Fruit fly (Drosophila melanogaster): ENCODE results near the gene Ten-a.

The Ten-a gene

DNA sequence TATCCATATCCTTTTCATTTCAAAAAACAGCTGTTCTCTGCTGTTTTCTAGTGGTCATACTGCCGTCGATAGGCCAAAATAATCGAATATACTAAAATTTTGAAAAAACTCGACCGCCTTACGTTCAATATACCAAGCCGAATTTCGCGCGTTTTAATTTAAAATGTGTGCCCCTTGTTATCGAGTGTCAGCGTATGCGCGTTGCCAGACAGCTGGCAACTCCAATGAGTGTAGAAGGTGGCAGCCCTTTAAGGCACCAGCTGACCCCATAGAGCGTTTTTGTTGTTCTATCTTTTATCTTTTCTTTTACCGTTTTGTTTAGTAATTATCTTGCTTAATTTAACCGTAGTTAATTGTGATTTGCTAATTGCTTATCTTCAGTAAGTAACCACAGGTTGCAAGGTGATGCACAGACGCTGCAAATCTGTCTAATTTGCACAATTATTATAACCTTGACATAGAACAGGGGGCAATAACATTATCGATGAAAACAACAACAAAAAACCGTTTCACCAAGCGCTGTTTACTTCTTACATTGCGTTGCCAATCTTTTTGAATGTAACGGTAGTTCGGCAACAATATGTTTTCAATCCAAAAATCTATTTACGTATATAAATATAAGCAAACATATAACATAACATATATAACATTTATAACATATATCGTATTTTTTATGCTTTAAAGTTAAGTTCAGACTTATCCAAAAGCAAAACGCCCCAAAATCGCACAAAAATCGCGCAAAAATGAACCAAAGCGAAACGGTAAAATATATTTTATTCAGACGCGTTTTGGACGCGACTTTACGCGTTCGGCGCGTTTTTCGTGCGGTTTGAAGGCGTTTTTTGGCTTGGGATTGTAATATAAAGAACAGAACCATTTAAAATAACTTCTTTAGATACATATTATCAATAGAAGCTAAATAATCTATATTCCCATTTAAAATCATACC is 31.1 kb upstream of the Ten-a start, which contains the start of the genes CG1492 and regucalcin (continued):
- peak; percentile 88 for TF ChIP-seq CG2116 (GFP tag; optimal IDR thresholded peaks at IDR 0.05)
- no peak for TF ChIP-seq psq (GFP tag; optimal IDR thresholded peaks at IDR 0.05)
- no peak for TF ChIP-seq tap (tag; optimal IDR thresholded peaks at IDR 0.05)
- no peak for TF ChIP-seq sisA (GFP tag; IDR thresholded peaks at IDR 0.05)
- no peak for TF ChIP-seq CG12071 (GFP tag; optimal IDR thresholded peaks at IDR 0.05)
- no peak for TF ChIP-seq CG31365 (tag; optimal IDR thresholded peaks at IDR 0.05)
- TF ChIP-seq sens (GFP tag): peak; percentile 7
- TF ChIP-seq vfl (GFP tag; optimal IDR thresholded peaks at IDR 0.05): no peak
- no peak for TF ChIP-seq H2.0 (GFP tag; IDR thresholded peaks at IDR 0.05)
- TF ChIP-seq ab (GFP tag; optimal IDR thresholded peaks at IDR 0.05): no peak
- no peak for TF ChIP-seq gro (GFP tag; optimal IDR thresholded peaks at IDR 0.05)
- TF ChIP-seq trh (GFP tag; optimal IDR thresholded peaks at IDR 0.05): no peak
- no peak for TF ChIP-seq Kr (GFP tag; optimal IDR thresholded peaks at IDR 0.05)
- no peak for TF ChIP-seq emc (GFP tag; optimal IDR thresholded peaks at IDR 0.05)
- no peak for TF ChIP-seq wor (GFP tag; IDR thresholded peaks at IDR 0.05)
- peak; percentile 97 for TF ChIP-seq Dp (GFP tag; optimal IDR thresholded peaks at IDR 0.05)
- no peak for TF ChIP-seq jing (GFP tag; optimal IDR thresholded peaks at IDR 0.05)
- peak; percentile 72 for TF ChIP-seq abd-A (tag; optimal IDR thresholded peaks at IDR 0.05)
- TF ChIP-seq Bdp1 (GFP tag; optimal IDR thresholded peaks at IDR 0.05): no peak
- TF ChIP-seq repo (GFP tag; optimal IDR thresholded peaks at IDR 0.05): no peak
- TF ChIP-seq Ssrp (tag; optimal IDR thresholded peaks at IDR 0.05): no peak
- no peak for TF ChIP-seq CG10979 (tag; optimal IDR thresholded peaks at IDR 0.05)
- TF ChIP-seq NK7.1 (GFP tag; optimal IDR thresholded peaks at IDR 0.05): no peak
- TF ChIP-seq CG8388 (GFP tag; optimal IDR thresholded peaks at IDR 0.05): no peak
- no peak for TF ChIP-seq CG4328 (GFP tag; optimal IDR thresholded peaks at IDR 0.05)
- TF ChIP-seq amos (GFP tag; IDR thresholded peaks at IDR 0.05; ENCODE audit: partially characterized antibody): peak; percentile 45; the same call in 1 of the 2 replicates
- peak; percentile 46; the same call in 1 of the 2 replicates for TF ChIP-seq unc-4 (GFP tag; IDR thresholded peaks at IDR 0.05; ENCODE audit: partially characterized antibody)
- no peak for TF ChIP-seq CG1529 (GFP tag; optimal IDR thresholded peaks at IDR 0.05)
- TF ChIP-seq D (optimal IDR thresholded peaks at IDR 0.05): no peak
- TF ChIP-seq D (GFP tag; optimal IDR thresholded peaks at IDR 0.05): no peak
- 0 out of 3 replicates have a peak, but pooled peaks have one; percentile 22 for TF ChIP-seq CG6791 (GFP tag; IDR thresholded peaks at IDR 0.05; ENCODE audit: partially characterized antibody)
- TF ChIP-seq Hand (GFP tag; optimal IDR thresholded peaks at IDR 0.05): no peak
- TF ChIP-seq dmrt11E (tag; optimal IDR thresholded peaks at IDR 0.05): no peak
- no peak for TF ChIP-seq pan (optimal IDR thresholded peaks at IDR 0.05)
- no peak for TF ChIP-seq pan (GFP tag; optimal IDR thresholded peaks at IDR 0.05 in 1 of 2, IDR thresholded peaks at IDR 0.05 in 1 of 2)
- no peak for TF ChIP-seq hkb (optimal IDR thresholded peaks at IDR 0.05)
- no peak for TF ChIP-seq hkb (GFP tag; IDR thresholded peaks at IDR 0.05)
- no peak for TF ChIP-seq inv (GFP tag; IDR thresholded peaks at IDR 0.05; ENCODE audit: partially characterized antibody)
- TF ChIP-seq fd96Cb (tag; optimal IDR thresholded peaks at IDR 0.05): no peak
- TF ChIP-seq run (tag; optimal IDR thresholded peaks at IDR 0.05): no peak
- TF ChIP-seq z (GFP tag; IDR thresholded peaks at IDR 0.05): no peak
- TF ChIP-seq fd3F (GFP tag; optimal IDR thresholded peaks at IDR 0.05): no peak
- no peak for TF ChIP-seq CG10321 (GFP tag; IDR thresholded peaks at IDR 0.05)
- no peak for TF ChIP-seq vvl (GFP tag; IDR thresholded peaks at IDR 0.05)
- peak; percentile 61 for TF ChIP-seq CG1603 (tag; optimal IDR thresholded peaks at IDR 0.05)
- no peak for TF ChIP-seq sna (GFP tag; IDR thresholded peaks at IDR 0.05; ENCODE audit: partially characterized antibody)
- no peak for TF ChIP-seq NFAT (GFP tag; IDR thresholded peaks at IDR 0.05)
- no peak for TF ChIP-seq Hr3 (GFP tag; optimal IDR thresholded peaks at IDR 0.05)
- no peak for TF ChIP-seq usp (GFP tag; optimal IDR thresholded peaks at IDR 0.05)
- TF ChIP-seq CG18619 (GFP tag; optimal IDR thresholded peaks at IDR 0.05): no peak
